Worm (Caenorhabditis elegans) whole organism, late embryonic: ENCODE measurements around the gene srh-136.

Experiments
- Y22D7AL.16 ChIP-seq: sonication (generic microtip); optimal IDR thresholded peaks from 2 replicates; lab custom pipeline; 2016; ENCODE audit warnings: missing genetic modification characterization, missing compliant biosample characterization
- ama-1 ChIP-seq: fragments of 150-350 bp; optimal IDR thresholded peaks from 2 replicates; lab custom pipeline; 2014
- elt-2 ChIP-seq: sonication (generic microtip); optimal IDR thresholded peaks from 2 replicates; lab custom pipeline; 2016; ENCODE audit warnings: missing genetic modification reagents, missing genetic modification characterization, missing compliant biosample characterization
- fax-1 ChIP-seq: sonication (generic microtip); optimal IDR thresholded peaks from 2 replicates; lab custom pipeline; 2016; ENCODE audit warnings: missing genotype, missing genetic modification characterization, missing compliant biosample characterization
- fkh-10 ChIP-seq: fragments of 150-350 bp; optimal IDR thresholded peaks from 2 replicates; lab custom pipeline; 2014; ENCODE audit warnings: missing biosample characterization, missing genetic modification reagents, missing genetic modification characterization
- lin-11 ChIP-seq: fragments of 200-800 bp; sonication (Bioruptor generic); optimal IDR thresholded peaks from 2 replicates; lab custom pipeline; 2018; ENCODE audit warnings: mild to moderate bottlenecking, missing genetic modification characterization, missing compliant biosample characterization
- pros-1 ChIP-seq: fragments of 150-350 bp; optimal IDR thresholded peaks from 2 replicates; lab custom pipeline; 2014; ENCODE audit warnings: missing biosample characterization, missing genetic modification reagents, missing genetic modification characterization
- sox-4 ChIP-seq: sonication (generic microtip); optimal IDR thresholded peaks from 2 replicates; lab custom pipeline; 2017; ENCODE audit warnings: mild to moderate bottlenecking, missing genetic modification characterization, inconsistent platforms, missing compliant biosample characterization
- unc-42 ChIP-seq: sonication (generic microtip); optimal IDR thresholded peaks from 2 replicates; lab custom pipeline; 2016; ENCODE audit warnings: missing genotype, missing genetic modification characterization, missing compliant biosample characterization
- unc-86 ChIP-seq: sonication (generic microtip); optimal IDR thresholded peaks from 2 replicates; lab custom pipeline; 2016; ENCODE audit warnings: missing genetic modification characterization, missing compliant biosample characterization

DNA sequence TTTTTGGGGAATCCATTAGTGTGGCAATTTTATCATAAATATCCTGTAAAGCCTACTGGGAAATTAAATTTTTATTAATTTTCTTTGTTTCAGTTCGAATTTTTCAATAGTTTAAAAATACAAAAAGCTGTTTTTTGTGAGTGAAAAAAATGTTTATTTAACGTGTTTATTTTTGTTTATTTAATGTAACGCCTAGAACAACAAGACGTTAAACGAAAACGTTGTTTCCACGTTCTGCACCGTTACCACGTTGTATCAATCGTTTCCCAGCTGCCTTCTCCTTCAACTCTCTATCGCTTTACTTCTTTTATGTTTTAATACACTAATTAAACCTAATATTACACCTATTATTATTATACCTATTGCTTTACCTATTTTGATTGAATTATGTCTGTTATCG lies 49.7 kb downstream of the srh-136 start, which contains the start of gene T08G3.13:
- TF ChIP-seq elt-2 (no peak), pros-1 (tag; lab: Kevin White, UChicago) (no peak), Y22D7AL.16 (no peak), unc-42 (tag; lab: Kevin White, UChicago) (no peak), fkh-10 (GFP tag; lab: Kevin White, UChicago) (no peak), sox-4 (no peak), fax-1 (no peak), ama-1 (lab: Kevin White, UChicago) (no peak), unc-86 (no peak), lin-11 (no peak)
